Fruit fly (Drosophila melanogaster) whole organism, embryonic: Measurements from ENCODE around the gene CG8861.

ENCODE experiments used
- Bgb ChIP-seq: fragments of 200-800 bp; sonication (Bioruptor generic); IDR thresholded peaks from 2 replicates; pipeline ENCODE4 v1.3.6; 2022; ENCODE audit warnings: missing biosample characterization, missing genetic modification characterization; ENCODE audit not compliant: partially characterized antibody
- Bteb2 ChIP-seq: fragments of 200-800 bp; sonication (Bioruptor generic); optimal IDR thresholded peaks from 2 replicates; lab custom pipeline; 2016; ENCODE audit warnings: missing biosample characterization, missing genetic modification characterization
- CG10565 ChIP-seq: fragments of 200-800 bp; sonication (Bioruptor generic); optimal IDR thresholded peaks from 3 replicates; lab custom pipeline; 2016; ENCODE audit warnings: missing biosample characterization, mild to moderate bottlenecking, missing genetic modification characterization
- CG11085 ChIP-seq: fragments of 200-800 bp; sonication (Bioruptor generic); IDR thresholded peaks from 2 replicates; pipeline ENCODE4 v1.3.6; 2022; ENCODE audit warnings: missing biosample characterization, missing genetic modification characterization
- CG12236 ChIP-seq: fragments of 200-800 bp; sonication (Bioruptor generic); optimal IDR thresholded peaks from 2 replicates; lab custom pipeline; 2016; ENCODE audit warnings: missing biosample characterization, missing genetic modification characterization
- CG14014 ChIP-seq: fragments of 200-800 bp; sonication (Bioruptor generic); IDR thresholded peaks from 2 replicates; pipeline ENCODE4 v1.3.6; 2022; ENCODE audit warnings: missing biosample characterization, missing genetic modification characterization
- CG14860 ChIP-seq: fragments of 200-800 bp; sonication (Bioruptor generic); IDR thresholded peaks from 3 replicates; pipeline ENCODE4 v1.3.6; 2022; ENCODE audit warnings: missing biosample characterization, missing genetic modification characterization; ENCODE audit not compliant: partially characterized antibody
- CG15601 ChIP-seq: fragments of 200-800 bp; sonication (Bioruptor generic); optimal IDR thresholded peaks from 3 replicates; lab custom pipeline; 2019; ENCODE audit warnings: missing biosample characterization, mild to moderate bottlenecking, missing genetic modification characterization, moderate library complexity
- CG18011 ChIP-seq: fragments of 200-800 bp; sonication (Bioruptor generic); optimal IDR thresholded peaks from 2 replicates; lab custom pipeline; 2017; ENCODE audit warnings: missing biosample characterization, missing genetic modification characterization, mild to moderate bottlenecking, moderate library complexity, missing genotype
- CG18262 ChIP-seq: fragments of 200-800 bp; optimal IDR thresholded peaks from 3 replicates; lab custom pipeline; 2019; ENCODE audit warnings: missing biosample characterization, mild to moderate bottlenecking, missing genetic modification characterization, moderate library complexity
- CG3065 ChIP-seq: fragments of 200-800 bp; sonication (Bioruptor generic); optimal IDR thresholded peaks from 2 replicates; lab custom pipeline; 2016; ENCODE audit warnings: missing biosample characterization, missing genetic modification characterization
- CG32532 ChIP-seq: fragments of 200-800 bp; sonication (Bioruptor generic); IDR thresholded peaks from 2 replicates; pipeline ENCODE4 v1.3.6; 2022; ENCODE audit warnings: missing biosample characterization, missing genetic modification characterization
- CG3838 ChIP-seq: fragments of 200-800 bp; sonication (Bioruptor generic); optimal IDR thresholded peaks from 3 replicates; lab custom pipeline; 2016; ENCODE audit warnings: missing biosample characterization, missing genetic modification characterization
- CG4820 ChIP-seq: fragments of 200-800 bp; sonication (Bioruptor generic); optimal IDR thresholded peaks from 3 replicates; lab custom pipeline; 2016; ENCODE audit warnings: missing biosample characterization, missing genetic modification characterization
- CG5180 ChIP-seq: fragments of 200-800 bp; sonication (Bioruptor generic); optimal IDR thresholded peaks from 3 replicates; lab custom pipeline; 2017; ENCODE audit warnings: missing biosample characterization, missing genetic modification characterization, mild to moderate bottlenecking, moderate library complexity, missing genetic modification reagents
- CG8281 ChIP-seq: fragments of 200-800 bp; sonication (Bioruptor generic); optimal IDR thresholded peaks from 2 replicates; lab custom pipeline; 2018; ENCODE audit warnings: missing biosample characterization, mild to moderate bottlenecking, missing genetic modification characterization, moderate library complexity
- CG8924 ChIP-seq: fragments of 200-800 bp; optimal IDR thresholded peaks from 3 replicates; lab custom pipeline; 2019; ENCODE audit warnings: missing biosample characterization, mild to moderate bottlenecking, missing genetic modification characterization, moderate library complexity
- CG9817 ChIP-seq: fragments of 200-800 bp; sonication (Bioruptor generic); optimal IDR thresholded peaks from 2 replicates; lab custom pipeline; 2018; ENCODE audit warnings: missing biosample characterization, mild to moderate bottlenecking, missing genetic modification characterization, moderate library complexity
- Doc2 ChIP-seq: fragments of 200-800 bp; sonication (Bioruptor generic); IDR thresholded peaks from 2 replicates; pipeline ENCODE4 v1.3.6; 2022; ENCODE audit warnings: missing biosample characterization, missing genetic modification characterization
- Dref ChIP-seq: fragments of 200-800 bp; sonication (Bioruptor generic); IDR thresholded peaks from 2 replicates; pipeline ENCODE4 v1.3.6; 2022; ENCODE audit warnings: missing biosample characterization, missing genetic modification characterization
- Gug ChIP-seq: fragments of 200-800 bp; sonication (Bioruptor generic); IDR thresholded peaks from 4 replicates; pipeline ENCODE4 v1.3.6; 2022; ENCODE audit warnings: missing biosample characterization, missing genetic modification characterization
- Hand ChIP-seq: fragments of 200-800 bp; sonication (Bioruptor generic); optimal IDR thresholded peaks from 2 replicates; lab custom pipeline; 2017; ENCODE audit warnings: mild to moderate bottlenecking, missing biosample characterization, missing genetic modification reagents, missing genetic modification characterization
- Hey ChIP-seq: fragments of 200-800 bp; sonication (Bioruptor generic); optimal IDR thresholded peaks from 3 replicates; lab custom pipeline; 2018; ENCODE audit warnings: missing biosample characterization, mild to moderate bottlenecking, missing genetic modification characterization
- Lpt ChIP-seq: fragments of >200 bp; optimal IDR thresholded peaks from 2 replicates; lab custom pipeline; 2018; ENCODE audit warnings: missing biosample characterization, missing genetic modification characterization
- MTF-1 ChIP-seq: fragments of 200-800 bp; sonication (Bioruptor generic); optimal IDR thresholded peaks from 2 replicates; lab custom pipeline; 2018; ENCODE audit warnings: missing biosample characterization, mild to moderate bottlenecking, missing genetic modification characterization, borderline replicate concordance
- Myb ChIP-seq: fragments of 200-800 bp; sonication (Bioruptor generic); optimal IDR thresholded peaks from 2 replicates; lab custom pipeline; 2016; ENCODE audit warnings: missing biosample characterization, missing genetic modification characterization
- PHDP ChIP-seq: fragments of 200-800 bp; sonication (Bioruptor generic); optimal IDR thresholded peaks from 3 replicates; lab custom pipeline; 2018; ENCODE audit warnings: missing biosample characterization, mild to moderate bottlenecking, missing genetic modification characterization, moderate library complexity
- Taf1 ChIP-seq: fragments of 200-800 bp; sonication (Bioruptor generic); IDR thresholded peaks from 2 replicates; pipeline ENCODE4 v1.3.6; 2022; ENCODE audit warnings: missing biosample characterization, missing genetic modification characterization
- az2 ChIP-seq: fragments of 200-800 bp; sonication (Bioruptor generic); optimal IDR thresholded peaks from 3 replicates; lab custom pipeline; 2016; ENCODE audit warnings: missing biosample characterization, missing genetic modification characterization
- chinmo ChIP-seq: fragments of 200-800 bp; sonication (Bioruptor generic); IDR thresholded peaks from 4 replicates; pipeline ENCODE4 v1.3.6; 2022; ENCODE audit warnings: missing biosample characterization, missing genetic modification characterization; ENCODE audit not compliant: partially characterized antibody
- dimm ChIP-seq: fragments of 200-800 bp; sonication (Bioruptor generic); IDR thresholded peaks from 2 replicates; pipeline ENCODE4 v1.3.6; 2022; ENCODE audit warnings: missing biosample characterization, missing genetic modification characterization
- dysf ChIP-seq: fragments of 200-800 bp; sonication (Bioruptor generic); IDR thresholded peaks from 3 replicates; pipeline ENCODE4 v1.3.6; 2022; ENCODE audit warnings: missing biosample characterization, missing genetic modification characterization
- eve ChIP-seq, 2 experiments: fragments of >200 bp; optimal IDR thresholded peaks; 2 replicates each; lab custom pipeline; 2017; ENCODE audit warnings: missing biosample characterization in 2 of 2, missing genetic modification characterization in 2 of 2
- grn ChIP-seq: fragments of 200-800 bp; sonication (Bioruptor generic); optimal IDR thresholded peaks from 3 replicates; lab custom pipeline; 2017; ENCODE audit warnings: missing biosample characterization, missing genetic modification characterization
- gt ChIP-seq: fragments of 200-800 bp; sonication (Bioruptor generic); IDR thresholded peaks from 2 replicates; pipeline ENCODE4 v1.3.6; 2022; ENCODE audit warnings: missing biosample characterization, missing genetic modification characterization
- h ChIP-seq: fragments of >200 bp; optimal IDR thresholded peaks from 2 replicates; lab custom pipeline; 2017
- hth ChIP-seq: fragments of >200 bp; optimal IDR thresholded peaks from 2 replicates; lab custom pipeline; 2017; ENCODE audit warnings: inconsistent platforms
- inv ChIP-seq: fragments of 200-800 bp; sonication (Bioruptor generic); IDR thresholded peaks from 2 replicates; pipeline ENCODE4 v1.3.6; 2022; ENCODE audit warnings: missing biosample characterization, missing genetic modification characterization; ENCODE audit not compliant: partially characterized antibody
- lab ChIP-seq: fragments of 200-800 bp; sonication (Bioruptor generic); optimal IDR thresholded peaks from 3 replicates; lab custom pipeline; 2017; ENCODE audit warnings: missing biosample characterization, missing genetic modification characterization, mild to moderate bottlenecking, moderate library complexity, missing genetic modification reagents
- lilli ChIP-seq: fragments of 200-800 bp; sonication (Bioruptor generic); optimal IDR thresholded peaks from 3 replicates; lab custom pipeline; 2016; ENCODE audit warnings: missing biosample characterization, missing genetic modification characterization
- maf-S ChIP-seq: fragments of 200-800 bp; sonication (Bioruptor generic); optimal IDR thresholded peaks from 2 replicates; lab custom pipeline; 2016; ENCODE audit warnings: missing biosample characterization, missing genetic modification characterization
- nau ChIP-seq: fragments of 200-800 bp; sonication (Bioruptor generic); optimal IDR thresholded peaks from 3 replicates; lab custom pipeline; 2017; ENCODE audit warnings: missing biosample characterization, mild to moderate bottlenecking, missing genetic modification characterization, missing genetic modification reagents
- pita ChIP-seq: fragments of 200-800 bp; sonication (Bioruptor generic); optimal IDR thresholded peaks from 2 replicates; lab custom pipeline; 2017; ENCODE audit warnings: missing biosample characterization, mild to moderate bottlenecking, missing genetic modification characterization
- row ChIP-seq: fragments of 200-800 bp; sonication (Bioruptor generic); IDR thresholded peaks from 3 replicates; pipeline ENCODE4 v1.3.6; 2022; ENCODE audit warnings: missing biosample characterization, missing genetic modification characterization
- sd ChIP-seq: fragments of 200-800 bp; sonication (Bioruptor generic); optimal IDR thresholded peaks from 3 replicates; lab custom pipeline; 2018; ENCODE audit warnings: missing biosample characterization, mild to moderate bottlenecking, missing genetic modification characterization, moderate library complexity
- stwl ChIP-seq: fragments of 200-800 bp; sonication (Bioruptor generic); optimal IDR thresholded peaks from 3 replicates; lab custom pipeline; 2018; ENCODE audit warnings: missing biosample characterization, mild to moderate bottlenecking, missing genetic modification characterization, moderate library complexity
- tin ChIP-seq: fragments of 200-800 bp; sonication (Bioruptor generic); optimal IDR thresholded peaks from 3 replicates; lab custom pipeline; 2016; ENCODE audit warnings: missing biosample characterization, missing genetic modification characterization
- vnd ChIP-seq: fragments of 200-800 bp; sonication (Bioruptor generic); IDR thresholded peaks from 3 replicates; pipeline ENCODE4 v1.3.6; 2022; ENCODE audit warnings: missing biosample characterization, missing genetic modification characterization; ENCODE audit not compliant: partially characterized antibody
- wdn ChIP-seq: fragments of 200-800 bp; sonication (Bioruptor generic); IDR thresholded peaks from 2 replicates; pipeline ENCODE4 v1.3.6; 2022; ENCODE audit warnings: missing biosample characterization, missing genetic modification characterization

CG8861 gene

dm6 chr3R:9341189-9342012, 13.1 kb upstream of the CG8861 start (continued):
- TF ChIP-seq Lpt (GFP tag; lab: Kevin White, UChicago) (no peak), pita (no peak), PHDP (tag; lab: Kevin White, UChicago) (peak; percentile 85), CG11085 (GFP tag; lab: Robert Waterston, UW) (peak; percentile 34; the same call in 1 of the 2 replicates), grn (peak; percentile 15), inv (GFP tag; lab: Robert Waterston, UW) (peak; percentile 88), CG12236 (GFP tag; lab: Kevin White, UChicago) (peak; percentile 46), CG10565 (GFP tag; lab: Kevin White, UChicago) (no peak), CG8281 (tag; lab: Kevin White, UChicago) (peak; percentile 70), stwl (tag; lab: Kevin White, UChicago) (no peak), Hand (GFP tag; lab: Kevin White, UChicago) (peak; percentile 68), Gug (GFP tag; lab: Robert Waterston, UW) (peak; percentile 38; the same call in 1 of the 4 replicates), CG14014 (GFP tag; lab: Robert Waterston, UW) (peak; percentile 75), MTF-1 (peak; percentile 79), CG4820 (peak; percentile 8), vnd (GFP tag; lab: Robert Waterston, UW) (peak; percentile 92), Hey (tag; lab: Kevin White, UChicago) (peak; percentile 37), Bteb2 (GFP tag; lab: Kevin White, UChicago) (peak; percentile 64), hth (lab: Kevin White, UChicago) (no peak), CG3838 (peak; percentile 34), CG18011 (GFP tag; lab: Kevin White, UChicago) (peak; percentile 35), nau (GFP tag; lab: Kevin White, UChicago) (peak; percentile 75), wdn (peak; percentile 37; the same call in 1 of the 2 replicates), sd (tag; lab: Kevin White, UChicago) (peak; percentile 66), CG5180 (GFP tag; lab: Kevin White, UChicago) (peak; percentile 48), CG32532 (GFP tag; lab: Robert Waterston, UW) (peak; percentile 85), CG15601 (peak; percentile 83), lab (GFP tag; lab: Kevin White, UChicago) (peak; percentile 88), CG14860 (GFP tag; lab: Robert Waterston, UW) (peak; percentile 90), Dref (GFP tag; lab: Robert Waterston, UW) (no peak), h (lab: Kevin White, UChicago) (no peak), dimm (no peak), CG8924 (tag; lab: Kevin White, UChicago) (peak; percentile 89), tin (GFP tag; lab: Kevin White, UChicago) (peak; percentile 71), gt (no peak), chinmo (GFP tag; lab: Robert Waterston, UW) (peak; percentile 88; the same call in 3 of the 4 replicates), Taf1 (GFP tag; lab: Robert Waterston, UW) (0 out of 2 replicates have a peak, but pooled peaks have one; percentile 26), lilli (GFP tag; lab: Kevin White, UChicago) (peak; percentile 85), maf-S (no peak), CG3065 (GFP tag; lab: Kevin White, UChicago) (peak; percentile 60), CG9817 (tag; lab: Kevin White, UChicago) (peak; percentile 75), az2 (GFP tag; lab: Kevin White, UChicago) (peak; percentile 60), Doc2 (GFP tag; lab: Robert Waterston, UW) (no peak), eve (GFP tag; optimal IDR thresholded peaks at IDR 0.05; lab: Kevin White, UChicago) (peak in 1 of 2 experiments; percentile 94), Bgb (GFP tag; lab: Robert Waterston, UW) (peak; percentile 88), CG18262 (tag; lab: Kevin White, UChicago) (peak; percentile 82), dysf (GFP tag; lab: Robert Waterston, UW) (peak; percentile 83), Myb (no peak), row (peak; percentile 98)
